In genomic region chr3L:10281802-10282201, dm6 we compare ENCODE assay signal across 1 fruit fly cellular context.
TF ChIP-seq lines count a peak whose summit lies in the region.

No protein-coding gene starts in this region.

TF ChIP-seq in whole organism, embryonic, 481 proteins besides CTCF, POLR2A, EP300 and RAD21 (continued from another document):
- TF ChIP-seq zen (tag; optimal IDR thresholded peaks at IDR 0.05; lab: Kevin White, UChicago): peak; percentile 71
- TF ChIP-seq chif (GFP tag; optimal IDR thresholded peaks at IDR 0.05; lab: Kevin White, UChicago): no peak
- no peak for TF ChIP-seq repo (GFP tag; optimal IDR thresholded peaks at IDR 0.05; lab: Kevin White, UChicago)
- TF ChIP-seq CG10979 (tag; optimal IDR thresholded peaks at IDR 0.05; lab: Kevin White, UChicago): no peak
- TF ChIP-seq CG9817 (tag; optimal IDR thresholded peaks at IDR 0.05; lab: Kevin White, UChicago): no peak
- no peak for TF ChIP-seq lola (GFP tag; optimal IDR thresholded peaks at IDR 0.05; lab: Kevin White, UChicago)
- no peak for TF ChIP-seq E2f1 (GFP tag; IDR thresholded peaks at IDR 0.05; lab: Robert Waterston, UW)
- no peak for TF ChIP-seq dan (GFP tag; IDR thresholded peaks at IDR 0.05; lab: Robert Waterston, UW)
- TF ChIP-seq Jarid2 (GFP tag; optimal IDR thresholded peaks at IDR 0.05; lab: Kevin White, UChicago): peak; percentile 36
- TF ChIP-seq HLH4C (GFP tag; IDR thresholded peaks at IDR 0.05; lab: Robert Waterston, UW; ENCODE audit: partially characterized antibody): 0 out of 3 replicates have a peak, but pooled peaks have one; percentile 11
- no peak for TF ChIP-seq pb (GFP tag; optimal IDR thresholded peaks at IDR 0.05; lab: Kevin White, UChicago)
- TF ChIP-seq CG8478 (optimal IDR thresholded peaks at IDR 0.05; lab: Kevin White, UChicago): no peak
- no peak for TF ChIP-seq CG30403 (GFP tag; optimal IDR thresholded peaks at IDR 0.05; lab: Kevin White, UChicago)
- TF ChIP-seq CG14965 (GFP tag; optimal IDR thresholded peaks at IDR 0.05; lab: Kevin White, UChicago; ENCODE audit: borderline replicate concordance): peak; percentile 94
- peak; percentile 34; the same call in 1 of the 2 replicates for TF ChIP-seq CG8765 (GFP tag; IDR thresholded peaks at IDR 0.05; lab: Robert Waterston, UW)
- TF ChIP-seq CG10147 (GFP tag; optimal IDR thresholded peaks at IDR 0.05; lab: Kevin White, UChicago): no peak
- TF ChIP-seq Hand (GFP tag; optimal IDR thresholded peaks at IDR 0.05; lab: Kevin White, UChicago): no peak
- TF ChIP-seq CG15073 (GFP tag; optimal IDR thresholded peaks at IDR 0.05; lab: Kevin White, UChicago): no peak
- TF ChIP-seq Dfd (GFP tag; optimal IDR thresholded peaks at IDR 0.05; lab: Kevin White, UChicago): no peak
- TF ChIP-seq CG31365 (tag; optimal IDR thresholded peaks at IDR 0.05; lab: Kevin White, UChicago): peak; percentile 49
- no peak for TF ChIP-seq ATbp (GFP tag; optimal IDR thresholded peaks at IDR 0.05; lab: Kevin White, UChicago)
- TF ChIP-seq CG1832 (GFP tag; optimal IDR thresholded peaks at IDR 0.05; lab: Kevin White, UChicago): no peak
- no peak for TF ChIP-seq Eip74EF (GFP tag; optimal IDR thresholded peaks at IDR 0.05; lab: Kevin White, UChicago)
- no peak for TF ChIP-seq rib (GFP tag; IDR thresholded peaks at IDR 0.05; lab: Robert Waterston, UW)
- no peak for TF ChIP-seq pum (GFP tag; optimal IDR thresholded peaks at IDR 0.05; lab: Kevin White, UChicago)
- TF ChIP-seq Hey (tag; optimal IDR thresholded peaks at IDR 0.05; lab: Kevin White, UChicago): no peak
- TF ChIP-seq CG33213 (GFP tag; optimal IDR thresholded peaks at IDR 0.05; lab: Kevin White, UChicago): no peak
- TF ChIP-seq mam (GFP tag; optimal IDR thresholded peaks at IDR 0.05; lab: Kevin White, UChicago): no peak
- no peak for TF ChIP-seq NC2α (GFP tag; optimal IDR thresholded peaks at IDR 0.05; lab: Kevin White, UChicago)
- TF ChIP-seq tll (GFP tag; optimal IDR thresholded peaks at IDR 0.05; lab: Kevin White, UChicago): no peak
- TF ChIP-seq CG2199 (GFP tag; IDR thresholded peaks at IDR 0.05; lab: Robert Waterston, UW): peak; percentile 74; the same call in 1 of the 3 replicates
- no peak for TF ChIP-seq Opbp (GFP tag; IDR thresholded peaks at IDR 0.05; lab: Robert Waterston, UW; ENCODE audit: partially characterized antibody)
- no peak for TF ChIP-seq vfl (GFP tag; optimal IDR thresholded peaks at IDR 0.05; lab: Kevin White, UChicago)
- TF ChIP-seq Adf1 (GFP tag; IDR thresholded peaks at IDR 0.05; lab: Robert Waterston, UW): no peak
- TF ChIP-seq gfzf (GFP tag; optimal IDR thresholded peaks at IDR 0.05; lab: Kevin White, UChicago): no peak
- no peak for TF ChIP-seq eve (GFP tag; optimal IDR thresholded peaks at IDR 0.05; lab: Kevin White, UChicago)
- TF ChIP-seq slbo (GFP tag; IDR thresholded peaks at IDR 0.05; lab: Robert Waterston, UW): no peak
- no peak for TF ChIP-seq CG4328 (GFP tag; optimal IDR thresholded peaks at IDR 0.05; lab: Kevin White, UChicago)
- no peak for TF ChIP-seq CG8944 (GFP tag; optimal IDR thresholded peaks at IDR 0.05; lab: Kevin White, UChicago)
- TF ChIP-seq kay (GFP tag; optimal IDR thresholded peaks at IDR 0.05; lab: Kevin White, UChicago): no peak
- TF ChIP-seq da (GFP tag; optimal IDR thresholded peaks at IDR 0.05; lab: Kevin White, UChicago): no peak
- TF ChIP-seq B-H2 (GFP tag; optimal IDR thresholded peaks at IDR 0.05; lab: Kevin White, UChicago): no peak
- TF ChIP-seq Sox100B (GFP tag; optimal IDR thresholded peaks at IDR 0.05; lab: Kevin White, UChicago): no peak
- no peak for TF ChIP-seq MBD-R2 (GFP tag; IDR thresholded peaks at IDR 0.05; lab: Robert Waterston, UW)
- no peak for TF ChIP-seq ap (GFP tag; IDR thresholded peaks at IDR 0.05; lab: Robert Waterston, UW)
- 0 out of 2 replicates have a peak, but pooled peaks have one; percentile 27 for TF ChIP-seq ara (GFP tag; IDR thresholded peaks at IDR 0.05; lab: Robert Waterston, UW)
- no peak for TF ChIP-seq CG7357 (GFP tag; IDR thresholded peaks at IDR 0.05; lab: Robert Waterston, UW)
- TF ChIP-seq Hr51 (GFP tag; optimal IDR thresholded peaks at IDR 0.05; lab: Kevin White, UChicago): no peak
- TF ChIP-seq dmrt11E (tag; optimal IDR thresholded peaks at IDR 0.05; lab: Kevin White, UChicago): no peak
- TF ChIP-seq gem (tag; optimal IDR thresholded peaks at IDR 0.05; lab: Kevin White, UChicago): no peak
- TF ChIP-seq insv (GFP tag; optimal IDR thresholded peaks at IDR 0.05; lab: Kevin White, UChicago): peak in 1 of 2 experiments; percentile 77
- no peak for TF ChIP-seq CG4617 (GFP tag; optimal IDR thresholded peaks at IDR 0.05; lab: Kevin White, UChicago; ENCODE audit: borderline replicate concordance)
- no peak for TF ChIP-seq bbx (GFP tag; IDR thresholded peaks at IDR 0.05; lab: Robert Waterston, UW; ENCODE audit: partially characterized antibody)
- no peak for TF ChIP-seq CG30431 (GFP tag; optimal IDR thresholded peaks at IDR 0.05; lab: Kevin White, UChicago)
- TF ChIP-seq D19B (GFP tag; optimal IDR thresholded peaks at IDR 0.05; lab: Kevin White, UChicago): no peak
- TF ChIP-seq onecut (GFP tag; IDR thresholded peaks at IDR 0.05; lab: Robert Waterston, UW): peak; percentile 69
- TF ChIP-seq ewg (GFP tag; optimal IDR thresholded peaks at IDR 0.05; lab: Kevin White, UChicago): no peak
- no peak for TF ChIP-seq CG6272 (GFP tag; IDR thresholded peaks at IDR 0.05; lab: Robert Waterston, UW)
- no peak for TF ChIP-seq en (GFP tag; optimal IDR thresholded peaks at IDR 0.05; lab: Kevin White, UChicago)
- no peak for TF ChIP-seq CG42726 (GFP tag; IDR thresholded peaks at IDR 0.05; lab: Robert Waterston, UW; ENCODE audit: partially characterized antibody)
- no peak for TF ChIP-seq CrebB (tag; optimal IDR thresholded peaks at IDR 0.05; lab: Kevin White, UChicago)
- peak; percentile 54 for TF ChIP-seq CG15696 (tag; optimal IDR thresholded peaks at IDR 0.05; lab: Kevin White, UChicago)
- TF ChIP-seq grn (GFP tag; optimal IDR thresholded peaks at IDR 0.05; lab: Kevin White, UChicago): no peak
- TF ChIP-seq gsb (GFP tag; IDR thresholded peaks at IDR 0.05; lab: Robert Waterston, UW): no peak
- TF ChIP-seq CG9215 (GFP tag; IDR thresholded peaks at IDR 0.05; lab: Robert Waterston, UW): no peak
- TF ChIP-seq CG6813 (GFP tag; optimal IDR thresholded peaks at IDR 0.05; lab: Kevin White, UChicago): no peak
- TF ChIP-seq Ada2b (GFP tag; IDR thresholded peaks at IDR 0.05; lab: Robert Waterston, UW): no peak
- TF ChIP-seq NfI (GFP tag; optimal IDR thresholded peaks at IDR 0.05; lab: Kevin White, UChicago): no peak
- no peak for TF ChIP-seq CG34224 (GFP tag; IDR thresholded peaks at IDR 0.05; lab: Robert Waterston, UW; ENCODE audit: partially characterized antibody)
